Fruit fly (Drosophila melanogaster): ENCODE measurements around the gene D12.

DNA sequence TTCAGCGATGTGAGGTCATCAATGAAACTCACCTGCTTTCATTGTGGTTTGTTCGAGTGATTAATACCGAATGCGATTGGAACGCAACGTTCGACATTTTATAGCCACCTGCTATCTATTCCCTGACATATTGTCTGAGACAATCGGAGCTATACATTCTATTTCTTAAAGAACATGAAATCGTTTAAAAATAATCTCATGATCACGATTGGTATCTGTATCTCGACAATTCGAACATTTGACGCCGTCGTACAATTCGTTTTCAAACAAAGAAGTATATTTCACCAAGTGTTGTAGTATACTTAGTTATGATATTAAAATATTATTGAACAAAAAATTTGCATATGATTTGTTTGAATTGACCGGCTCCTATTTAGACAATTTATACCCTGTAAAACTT is 42.3 kb downstream of the D12 start, which contains the start of gene Peritrophin-15b:
- TF ChIP-seq usp (GFP tag; optimal IDR thresholded peaks at IDR 0.05) (no peak), CG8478 (optimal IDR thresholded peaks at IDR 0.05) (no peak)
